Fruit fly (Drosophila melanogaster): Measurements from ENCODE around the gene eEF1gamma.

Gene eEF1gamma

DNA sequence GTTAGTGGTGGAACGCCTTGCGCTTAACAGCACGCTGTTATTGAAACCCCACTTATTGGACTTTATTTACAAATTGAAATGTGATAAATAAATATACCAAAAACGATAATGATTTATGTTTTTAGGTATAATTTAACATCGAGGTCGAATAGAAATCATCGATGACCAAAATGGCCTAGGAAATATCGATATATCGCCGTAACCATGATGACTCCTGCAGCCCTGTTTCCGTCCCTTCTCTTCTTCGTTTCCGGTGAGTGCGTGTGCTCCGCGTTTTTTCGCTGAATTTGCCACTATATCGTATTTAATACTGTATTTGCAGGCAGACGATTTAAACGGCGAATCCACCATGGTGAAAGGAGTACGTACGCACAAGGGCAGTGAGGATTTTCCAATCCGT lies at the start of gene eEF1gamma (continued):
- TF ChIP-seq lola (GFP tag; optimal IDR thresholded peaks at IDR 0.05) = peak in 1 of 3 experiments; percentile 83
- TF ChIP-seq GATAe (GFP tag; conservative IDR thresholded peaks at IDR 0.05) = peak; percentile 88
- peak; percentile 90 for TF ChIP-seq ems (GFP tag; optimal IDR thresholded peaks at IDR 0.05)
- TF ChIP-seq CG2678 (tag; optimal IDR thresholded peaks at IDR 0.05) = peak; percentile 89
- TF ChIP-seq ftz-f1 (GFP tag; optimal IDR thresholded peaks at IDR 0.05) = peak; percentile 83
- peak; percentile 87 for TF ChIP-seq pum (GFP tag; optimal IDR thresholded peaks at IDR 0.05)
- peak; percentile 94 for TF ChIP-seq eyg (GFP tag; optimal IDR thresholded peaks at IDR 0.05)
- peak; percentile 96 for TF ChIP-seq Dbx (GFP tag; IDR thresholded peaks at IDR 0.05)
- TF ChIP-seq CG32772 (GFP tag; IDR thresholded peaks at IDR 0.05) = peak; percentile 89
- TF ChIP-seq kay (GFP tag; optimal IDR thresholded peaks at IDR 0.05) = peak; percentile 84
- peak; percentile 92 for TF ChIP-seq seq (GFP tag; IDR thresholded peaks at IDR 0.05)
- TF ChIP-seq CG8359 (GFP tag; optimal IDR thresholded peaks at IDR 0.05; ENCODE audit: borderline replicate concordance) = peak; percentile 92
- peak; percentile 81 for TF ChIP-seq CG7556 (GFP tag; optimal IDR thresholded peaks at IDR 0.05)
- TF ChIP-seq bigmax (GFP tag; optimal IDR thresholded peaks at IDR 0.05) = peak; percentile 78
- peak; percentile 87 for TF ChIP-seq D19B (GFP tag; optimal IDR thresholded peaks at IDR 0.05)
- TF ChIP-seq al (GFP tag; IDR thresholded peaks at IDR 0.05) = peak; percentile 91
- TF ChIP-seq CG15011 (GFP tag; optimal IDR thresholded peaks at IDR 0.05) = peak; percentile 96
- peak; percentile 59 to 90 for TF ChIP-seq bsh (GFP tag; optimal IDR thresholded peaks at IDR 0.05)
- peak; percentile 93 for TF ChIP-seq CG5953 (GFP tag; IDR thresholded peaks at IDR 0.05)
- no peak for TF ChIP-seq tio (GFP tag; optimal IDR thresholded peaks at IDR 0.05)
- peak; percentile 86 for TF ChIP-seq CG12155 (GFP tag; optimal IDR thresholded peaks at IDR 0.05)
- TF ChIP-seq btn (GFP tag; optimal IDR thresholded peaks at IDR 0.05) = peak; percentile 95
- TF ChIP-seq CG1602 (GFP tag; optimal IDR thresholded peaks at IDR 0.05) = peak; percentile 75
- peak; percentile 94 for TF ChIP-seq ken (GFP tag; IDR thresholded peaks at IDR 0.05)
- peak; percentile 85 to 92 for TF ChIP-seq Pdp1 (GFP tag; optimal IDR thresholded peaks at IDR 0.05)
- TF ChIP-seq HLHmδ (GFP tag; optimal IDR thresholded peaks at IDR 0.05) = peak; percentile 99
- TF ChIP-seq Gsc (GFP tag; IDR thresholded peaks at IDR 0.05) = no peak
- peak; percentile 92 for TF ChIP-seq Atf-2 (GFP tag; optimal IDR thresholded peaks at IDR 0.05)
- peak; percentile 85 for TF ChIP-seq bab2 (GFP tag; optimal IDR thresholded peaks at IDR 0.05)
- peak; percentile 96 for TF ChIP-seq B-H2 (GFP tag; optimal IDR thresholded peaks at IDR 0.05)
- TF ChIP-seq CG11398 (GFP tag; optimal IDR thresholded peaks at IDR 0.05) = peak; percentile 97
- TF ChIP-seq onecut (GFP tag; IDR thresholded peaks at IDR 0.05) = peak; percentile 96
- TF ChIP-seq da (GFP tag; optimal IDR thresholded peaks at IDR 0.05) = peak; percentile 91
- TF ChIP-seq Sin3A (optimal IDR thresholded peaks at IDR 0.05) = peak; percentile 60
- peak; percentile 93 for TF ChIP-seq C15 (GFP tag; IDR thresholded peaks at IDR 0.05)
- TF ChIP-seq nerfin-2 (GFP tag; IDR thresholded peaks at IDR 0.05; ENCODE audit: partially characterized antibody) = peak; percentile 96
- peak; percentile 94 for TF ChIP-seq her (GFP tag; optimal IDR thresholded peaks at IDR 0.05)
- no peak for TF ChIP-seq cg (GFP tag; optimal IDR thresholded peaks at IDR 0.05)
- TF ChIP-seq lmd (GFP tag; IDR thresholded peaks at IDR 0.05) = peak; percentile 89
- peak; percentile 83 for TF ChIP-seq CG13424 (tag; optimal IDR thresholded peaks at IDR 0.05)
- peak; percentile 70 for TF ChIP-seq Drgx (GFP tag; IDR thresholded peaks at IDR 0.05)
- TF ChIP-seq mirr (GFP tag; optimal IDR thresholded peaks at IDR 0.05) = peak; percentile 99
- peak; percentile 81 for TF ChIP-seq B-H1 (GFP tag; IDR thresholded peaks at IDR 0.05)
- peak; percentile 52 for TF ChIP-seq Dp (GFP tag; optimal IDR thresholded peaks at IDR 0.05)
- peak; percentile 91 for TF ChIP-seq HLH54F (GFP tag; optimal IDR thresholded peaks at IDR 0.05)
- TF ChIP-seq slou (GFP tag; optimal IDR thresholded peaks at IDR 0.05) = peak; percentile 91
- TF ChIP-seq CG10979 (tag; optimal IDR thresholded peaks at IDR 0.05) = peak; percentile 88
- TF ChIP-seq CG4404 (GFP tag; IDR thresholded peaks at IDR 0.05) = peak; percentile 74
- TF ChIP-seq pb (GFP tag; optimal IDR thresholded peaks at IDR 0.05) = peak; percentile 96
- TF ChIP-seq zen2 (GFP tag; IDR thresholded peaks at IDR 0.05; ENCODE audit: partially characterized antibody) = peak; percentile 88
- peak; percentile 94 for TF ChIP-seq E2f1 (GFP tag; IDR thresholded peaks at IDR 0.05)

Data from whole organism, embryonic.